Worm (Caenorhabditis elegans): ENCODE results near the gene C04E12.2.

- TF ChIP-seq pes-1 (GFP tag; IDR thresholded peaks at IDR 0.05) (no peak), flt-1 (GFP tag; IDR thresholded peaks at IDR 0.05) (no peak), F13C5.2 (tag; optimal IDR thresholded peaks at IDR 0.05) (no peak), tbx-11 (GFP tag; IDR thresholded peaks at IDR 0.05) (no peak), ets-7 (tag; optimal IDR thresholded peaks at IDR 0.05) (no peak), hnd-1 (tag; optimal IDR thresholded peaks at IDR 0.05) (no peak), tbx-37 (GFP tag; conservative IDR thresholded peaks at IDR 0.05) (no peak)
Observed at ce11 chrV:3398314-3398713, 30.4 kb downstream of the C04E12.2 start, which contains the start of gene T20D4.11.
